Fruit fly (Drosophila melanogaster) whole organism, pupa: ENCODE data around the gene CG31109.
A peak's percentile ranks its signal among the peaks of the same experiment; 100 is the strongest.

Experiments
- CG12605 ChIP-seq: fragments of 200-800 bp; sonication (Bioruptor generic); IDR thresholded peaks from 2 replicates; pipeline ENCODE4 v1.3.6; 2022; ENCODE audit warnings: missing biosample characterization, missing genetic modification characterization
- EcR ChIP-seq: fragments of 200-800 bp; sonication (Bioruptor generic); optimal IDR thresholded peaks from 3 replicates; lab custom pipeline; 2019; ENCODE audit warnings: missing biosample characterization, missing genetic modification characterization, mild to moderate bottlenecking, moderate library complexity, missing genetic modification reagents
- Ets98B ChIP-seq: fragments of 200-800 bp; sonication (Bioruptor generic); IDR thresholded peaks from 2 replicates; pipeline ENCODE4 v1.3.6; 2022; ENCODE audit warnings: missing biosample characterization, missing genetic modification characterization
- gl ChIP-seq: fragments of 200-800 bp; sonication (Bioruptor generic); optimal IDR thresholded peaks from 2 replicates; lab custom pipeline; 2018; ENCODE audit warnings: missing biosample characterization, mild to moderate bottlenecking, missing genetic modification characterization

DNA sequence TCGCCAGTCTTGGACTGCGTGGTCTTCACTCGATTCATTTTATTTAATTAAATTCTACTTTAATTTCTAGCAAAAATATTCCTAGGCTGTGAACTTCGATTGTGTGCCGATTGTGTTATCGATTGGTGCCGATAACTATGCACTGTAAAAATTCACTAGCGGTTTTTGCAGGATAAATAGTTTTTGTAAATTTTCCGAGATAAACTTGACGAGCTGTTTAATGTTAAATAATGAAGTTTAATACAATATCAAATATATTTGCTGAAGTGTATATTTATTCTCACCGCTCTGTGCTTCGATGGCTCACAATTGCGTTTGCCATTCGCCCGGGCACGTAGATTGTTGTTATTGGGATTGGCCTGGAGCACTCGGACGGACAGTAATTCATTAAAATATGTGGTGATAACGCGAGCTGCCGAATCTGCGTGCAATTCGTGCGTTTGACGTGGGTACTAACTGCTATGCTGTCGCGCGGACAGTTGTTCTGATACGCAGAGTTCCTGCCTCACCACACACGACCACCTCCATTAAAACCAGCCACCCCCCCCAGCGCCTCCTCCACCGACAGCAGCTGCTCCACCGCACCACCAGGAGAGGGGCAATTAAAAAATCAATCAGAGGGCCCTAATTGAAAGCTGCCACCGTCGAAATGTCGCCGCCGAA is 29.4 kb downstream of the CG31109 start, which contains the start of the genes EMC6 and Hr96:
- TF ChIP-seq gl (tag; lab: Kevin White, UChicago): peak; percentile 76
- TF ChIP-seq Ets98B (GFP tag; lab: Robert Waterston, UW): peak; percentile 94
- peak; percentile 18 for TF ChIP-seq EcR (GFP tag; lab: Kevin White, UChicago)
- TF ChIP-seq CG12605 (GFP tag; lab: Robert Waterston, UW): peak; percentile 69; the same call in 1 of the 2 replicates
